Worm (Caenorhabditis elegans) whole organism, L3 larva: ENCODE data around the gene txt-9.

ENCODE experiments used
- aly-2 ChIP-seq: fragments of 150-350 bp; optimal IDR thresholded peaks from 2 replicates; lab custom pipeline; 2014; ENCODE audit warnings: missing biosample characterization, missing genetic modification characterization
- ama-1 ChIP-seq: fragments of 150-350 bp; optimal IDR thresholded peaks from 2 replicates; lab custom pipeline; 2018
- daf-12 ChIP-seq: fragments of 150-350 bp; optimal IDR thresholded peaks from 2 replicates; lab custom pipeline; 2014; ENCODE audit warnings: missing biosample characterization, missing genetic modification reagents, missing genetic modification characterization
- elt-1 ChIP-seq: fragments of 150-350 bp; optimal IDR thresholded peaks from 2 replicates; lab custom pipeline; 2014; ENCODE audit warnings: missing biosample characterization, missing genetic modification characterization
- fkh-10 ChIP-seq: sonication (generic microtip); optimal IDR thresholded peaks from 2 replicates; lab custom pipeline; 2017; ENCODE audit warnings: missing biosample characterization, missing genetic modification reagents, missing genetic modification characterization
- fos-1 ChIP-seq: fragments of 150-350 bp; optimal IDR thresholded peaks from 2 replicates; lab custom pipeline; 2014; ENCODE audit warnings: missing biosample characterization, missing genetic modification characterization
- mdl-1 ChIP-seq: fragments of 150-350 bp; optimal IDR thresholded peaks from 2 replicates; lab custom pipeline; 2014; ENCODE audit warnings: missing biosample characterization, missing genetic modification characterization
- nhr-237 ChIP-seq: fragments of 150-350 bp; optimal IDR thresholded peaks from 2 replicates; lab custom pipeline; 2014; ENCODE audit warnings: missing biosample characterization, missing genetic modification characterization
- nhr-28 ChIP-seq: fragments of 150-350 bp; optimal IDR thresholded peaks from 2 replicates; lab custom pipeline; 2014; ENCODE audit warnings: missing biosample characterization, missing genetic modification characterization
- nhr-76 ChIP-seq: fragments of 150-350 bp; sonication (generic microtip); optimal IDR thresholded peaks from 5 replicates; lab custom pipeline; 2014; ENCODE audit warnings: missing biosample characterization, missing genetic modification characterization
- pqm-1 ChIP-seq: fragments of 150-350 bp; optimal IDR thresholded peaks from 2 replicates; lab custom pipeline; 2017; ENCODE audit warnings: missing biosample characterization, missing genetic modification characterization, inconsistent platforms
- tbx-2 ChIP-seq: sonication (generic microtip); optimal IDR thresholded peaks from 2 replicates; lab custom pipeline; 2016; ENCODE audit warnings: mild to moderate bottlenecking, missing genetic modification characterization, missing compliant biosample characterization
- zag-1 ChIP-seq: fragments of 150-350 bp; optimal IDR thresholded peaks from 2 replicates; lab custom pipeline; 2014; ENCODE audit warnings: missing biosample characterization, missing genetic modification characterization

DNA sequence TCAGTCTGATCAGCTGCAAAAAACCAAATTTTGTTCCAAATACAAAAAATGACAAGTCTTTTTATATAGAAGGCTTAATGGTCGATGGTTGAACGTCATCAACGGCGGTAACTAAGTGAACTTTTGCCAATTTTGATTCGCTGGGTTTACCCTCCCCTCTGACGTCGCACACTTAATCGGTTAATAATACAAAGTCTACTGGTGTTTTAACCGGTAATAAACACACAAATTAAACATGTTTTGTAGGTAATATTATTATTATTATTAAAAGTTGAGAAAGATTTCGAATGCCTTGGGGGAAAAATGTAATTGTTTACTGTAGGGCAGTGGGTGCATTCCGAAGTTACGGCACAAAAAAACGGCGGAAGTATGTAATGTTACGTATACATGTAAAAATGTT lies 24.9 kb upstream of the txt-9 start, which contains the start of gene pho-12:
- TF ChIP-seq elt-1 (tag; lab: Kevin White, UChicago) (no peak), zag-1 (tag; lab: Kevin White, UChicago) (no peak), tbx-2 (tag; lab: Kevin White, UChicago) (no peak), nhr-76 (tag; lab: Kevin White, UChicago) (no peak), aly-2 (tag; lab: Kevin White, UChicago) (no peak), fos-1 (tag; lab: Kevin White, UChicago) (no peak), pqm-1 (tag; lab: Kevin White, UChicago) (no peak), nhr-28 (tag; lab: Kevin White, UChicago) (no peak), fkh-10 (GFP tag; lab: Kevin White, UChicago) (no peak), mdl-1 (tag; lab: Kevin White, UChicago) (no peak), ama-1 (lab: Kevin White, UChicago) (no peak), daf-12 (tag; lab: Kevin White, UChicago) (no peak), nhr-237 (tag; lab: Kevin White, UChicago) (no peak)
